Worm (Caenorhabditis elegans) whole organism, L4 larva: ENCODE data around the gene fubl-2.

Source experiments
- D1046.2 ChIP-seq: fragments of 200-800 bp; sonication (Bioruptor generic); IDR thresholded peaks from 2 replicates; pipeline ENCODE4 v1.3.6; 2022; ENCODE audit warnings: missing genetic modification characterization, missing compliant biosample characterization
- F49E8.2 ChIP-seq: sonication (generic microtip); optimal IDR thresholded peaks from 2 replicates; lab custom pipeline; 2016; ENCODE audit warnings: missing compliant biosample characterization, mild to moderate bottlenecking, missing genetic modification characterization, borderline replicate concordance
- T26A8.4 ChIP-seq: fragments of 200-800 bp; sonication (Bioruptor generic); IDR thresholded peaks from 2 replicates; pipeline ENCODE4 v1.3.6; 2022; ENCODE audit warnings: missing genetic modification characterization, missing compliant biosample characterization
- Y105C5A.15 ChIP-seq: fragments of 200-800 bp; sonication (Bioruptor generic); IDR thresholded peaks from 2 replicates; pipeline ENCODE4 v1.3.6; 2022; ENCODE audit warnings: missing genetic modification characterization, missing compliant biosample characterization
- Y5F2A.4 ChIP-seq: fragments of 200-800 bp; sonication (Bioruptor generic); optimal IDR thresholded peaks from 2 replicates; lab custom pipeline; 2018; ENCODE audit warnings: mild to moderate bottlenecking, missing genetic modification characterization, missing compliant biosample characterization
- ZK337.2 ChIP-seq: fragments of 200-800 bp; sonication (Bioruptor generic); IDR thresholded peaks from 2 replicates; pipeline ENCODE4 v1.3.6; 2022; ENCODE audit warnings: missing genetic modification reagents, missing genetic modification characterization, missing compliant biosample characterization
- aha-1 ChIP-seq: fragments of 150-350 bp; peaks from one replicate; lab custom pipeline; 2014; ENCODE audit warnings: missing biosample characterization, missing genetic modification characterization
- arid-1 ChIP-seq: fragments of 200-800 bp; sonication (Bioruptor generic); conservative IDR thresholded peaks from 2 replicates; pipeline ENCODE4 v1.3.6; 2022; ENCODE audit warnings: missing genetic modification reagents, missing genetic modification characterization, missing compliant biosample characterization
- ceh-32 ChIP-seq: sonication (generic microtip); optimal IDR thresholded peaks from 2 replicates; lab custom pipeline; 2016; ENCODE audit warnings: mild to moderate bottlenecking, missing genetic modification characterization, missing compliant biosample characterization; ENCODE audit not compliant: poor library complexity
- ces-1 ChIP-seq: fragments of 150-350 bp; sonication (generic microtip); optimal IDR thresholded peaks from 4 replicates; lab custom pipeline; 2014; ENCODE audit warnings: missing biosample characterization, missing genetic modification reagents, missing genetic modification characterization
- cey-2 ChIP-seq: sonication (generic microtip); optimal IDR thresholded peaks from 3 replicates; lab custom pipeline; 2017; ENCODE audit warnings: missing genetic modification characterization, mild to moderate bottlenecking, missing compliant biosample characterization, antibody characterized with exemption, borderline replicate concordance; ENCODE audit not compliant: insufficient read depth
- ctbp-1 ChIP-seq: fragments of 200-800 bp; sonication (Bioruptor generic); IDR thresholded peaks from 2 replicates; pipeline ENCODE4 v1.3.6; 2022; ENCODE audit warnings: missing genetic modification reagents, missing genetic modification characterization, missing compliant biosample characterization
- dmd-8 ChIP-seq: fragments of 200-800 bp; sonication (Bioruptor generic); IDR thresholded peaks from 2 replicates; pipeline ENCODE4 v1.3.6; 2022; ENCODE audit warnings: missing genetic modification characterization, missing compliant biosample characterization
- dmd-9 ChIP-seq: fragments of 200-800 bp; sonication (Bioruptor generic); IDR thresholded peaks from 2 replicates; pipeline ENCODE4 v1.3.6; 2022; ENCODE audit warnings: missing genetic modification reagents, missing genetic modification characterization, missing compliant biosample characterization
- lim-7 ChIP-seq: fragments of 200-800 bp; sonication (Bioruptor generic); IDR thresholded peaks from 2 replicates; pipeline ENCODE4 v1.3.6; 2022; ENCODE audit warnings: missing genetic modification characterization, missing compliant biosample characterization
- lin-1 ChIP-seq: fragments of 200-800 bp; sonication (Bioruptor generic); IDR thresholded peaks from 2 replicates; pipeline ENCODE4 v1.3.6; 2022; ENCODE audit warnings: missing genetic modification reagents, missing genetic modification characterization, missing compliant biosample characterization
- lin-13 ChIP-seq: fragments of 150-350 bp; optimal IDR thresholded peaks from 2 replicates; lab custom pipeline; 2014; ENCODE audit warnings: missing biosample characterization, missing genetic modification reagents, missing genetic modification characterization
- lin-29 ChIP-seq: fragments of 200-800 bp; sonication (Bioruptor generic); IDR thresholded peaks from 2 replicates; pipeline ENCODE4 v1.3.6; 2022; ENCODE audit warnings: missing genetic modification reagents, missing genetic modification characterization, missing compliant biosample characterization
- madf-5 ChIP-seq, 2 experiments: fragments of 200-800 bp; sonication (Bioruptor generic); IDR thresholded peaks; 2 replicates each; pipeline ENCODE4 v1.3.6; 2022; ENCODE audit warnings: missing compliant biosample characterization in 2 of 2, missing genetic modification characterization in 2 of 2
- madf-9 ChIP-seq: fragments of 200-800 bp; sonication (Bioruptor generic); conservative IDR thresholded peaks from 2 replicates; pipeline ENCODE4 v1.3.6; 2022; ENCODE audit warnings: missing genetic modification reagents, missing genetic modification characterization, missing compliant biosample characterization
- mdl-1 ChIP-seq, 2 experiments: fragments of 150-350 bp in 1 of 2; sonication (generic microtip) in 1 of 2; optimal IDR thresholded peaks; 2 replicates each; lab custom pipeline; 2014 to 2017; ENCODE audit warnings: missing biosample characterization in 2 of 2, missing genetic modification characterization in 2 of 2
- mep-1 ChIP-seq: fragments of 150-350 bp; sonication (generic microtip); optimal IDR thresholded peaks from 3 replicates; lab custom pipeline; 2014; ENCODE audit warnings: missing biosample characterization, missing genetic modification characterization
- nhr-6 ChIP-seq: fragments of 150-350 bp; optimal IDR thresholded peaks from 2 replicates; lab custom pipeline; 2014; ENCODE audit warnings: missing biosample characterization, missing genetic modification characterization
- nhr-76 ChIP-seq: fragments of 150-350 bp; optimal IDR thresholded peaks from 2 replicates; lab custom pipeline; 2014; ENCODE audit warnings: missing biosample characterization, missing genetic modification characterization
- nhr-77 ChIP-seq: fragments of 150-350 bp; optimal IDR thresholded peaks from 2 replicates; lab custom pipeline; 2014; ENCODE audit warnings: missing biosample characterization, missing genetic modification characterization
- pqm-1 ChIP-seq: sonication (generic microtip); optimal IDR thresholded peaks from 2 replicates; lab custom pipeline; 2017; ENCODE audit warnings: missing biosample characterization, missing genetic modification characterization
- set-16 ChIP-seq: fragments of 200-800 bp; sonication (Bioruptor generic); IDR thresholded peaks from 2 replicates; pipeline ENCODE4 v1.3.6; 2022; ENCODE audit warnings: missing genetic modification reagents, missing genetic modification characterization, missing compliant biosample characterization
- snpc-1.2 ChIP-seq: fragments of 200-800 bp; sonication (Bioruptor generic); IDR thresholded peaks from 2 replicates; pipeline ENCODE4 v1.3.6; 2022; ENCODE audit warnings: missing genetic modification reagents, missing genetic modification characterization, missing compliant biosample characterization
- unc-130 ChIP-seq: sonication (generic microtip); optimal IDR thresholded peaks from 2 replicates; lab custom pipeline; 2016; ENCODE audit warnings: missing genetic modification reagents, missing genetic modification characterization, missing compliant biosample characterization
- unc-62 ChIP-seq, 3 experiments: fragments of 150-350 bp in 1 of 3; sonication (generic microtip); optimal IDR thresholded peaks in 2 of 3; peaks in 1 of 3; 1 replicate in 1 of 3; 2 replicates in 2 of 3; lab custom pipeline; 2014 to 2017; ENCODE audit warnings: missing biosample characterization in 3 of 3, missing genetic modification characterization in 3 of 3, missing genetic modification reagents in 3 of 3, missing genotype in 1 of 3
- zfp-2 ChIP-seq: sonication (generic microtip); optimal IDR thresholded peaks from 2 replicates; lab custom pipeline; 2016; ENCODE audit warnings: mild to moderate bottlenecking, missing genetic modification characterization, missing compliant biosample characterization
- zfp-3 ChIP-seq: fragments of 200-800 bp; sonication (Bioruptor generic); conservative IDR thresholded peaks from 2 replicates; pipeline ENCODE4 v1.3.6; 2022; ENCODE audit warnings: missing genetic modification reagents, missing genetic modification characterization, missing compliant biosample characterization
- zip-2 ChIP-seq: fragments of 150-350 bp; optimal IDR thresholded peaks from 2 replicates; lab custom pipeline; 2014; ENCODE audit warnings: missing biosample characterization, missing genetic modification characterization

The fubl-2 gene

ce11 chrIII:7101814-7102477, 14.4 kb upstream of the fubl-2 start:
- TF ChIP-seq nhr-76 (tag; lab: Kevin White, UChicago): no peak
- peak; percentile 25 for TF ChIP-seq F49E8.2 (tag; lab: Kevin White, UChicago)
- peak in 1 of 2 experiments; percentile 35; a peak in 1 of 4 replicates for TF ChIP-seq madf-5 (GFP tag; IDR thresholded peaks at IDR 0.05; lab: Robert Waterston, UW)
- 0 out of 2 replicates have a peak, but pooled peaks have one; percentile 43 for TF ChIP-seq lim-7 (GFP tag; lab: Robert Waterston, UW)
- TF ChIP-seq D1046.2 (GFP tag; lab: Robert Waterston, UW): 0 out of 2 replicates have a peak, but pooled peaks have one; percentile 13
- TF ChIP-seq Y105C5A.15 (GFP tag; lab: Robert Waterston, UW): 0 out of 2 replicates have a peak, but pooled peaks have one; percentile 9
- no peak for TF ChIP-seq zfp-3 (GFP tag; lab: Robert Waterston, UW)
- no peak for TF ChIP-seq dmd-9 (GFP tag; lab: Robert Waterston, UW)
- 0 out of 2 replicates have a peak, but pooled peaks have one; percentile 31 for TF ChIP-seq lin-1
- TF ChIP-seq unc-130: peak; percentile 79
- 0 out of 2 replicates have a peak, but pooled peaks have one; percentile 20 for TF ChIP-seq arid-1
- no peak for TF ChIP-seq lin-29 (GFP tag; lab: Robert Waterston, UW)

ce11 chrIII:7100001-7100400, 12.5 kb upstream of the fubl-2 start, which contains the start of gene ZK418.11:
ZK418.11 (plus strand) TSS chrIII:7100289.
- TF ChIP-seq unc-62 (GFP tag; optimal IDR thresholded peaks at IDR 0.05 in 1 of 2; lab: Kevin White, UChicago) (no peak), unc-62 (tag; optimal IDR thresholded peaks at IDR 0.05; lab: Kevin White, UChicago) (no peak), cey-2 (tag; lab: Kevin White, UChicago) (no peak), pqm-1 (tag; lab: Kevin White, UChicago) (no peak), snpc-1.2 (no peak)

ce11 chrIII:7096481-7096880, 8.9 kb upstream of the fubl-2 start:
- peak; percentile 96 for TF ChIP-seq aha-1
- TF ChIP-seq Y5F2A.4: no peak
- no peak for TF ChIP-seq ceh-32 (tag; lab: Kevin White, UChicago)
- no peak for TF ChIP-seq mdl-1 (tag; optimal IDR thresholded peaks at IDR 0.05; lab: Kevin White, UChicago)
- TF ChIP-seq, all 104 proteins: peak for 1

- TF ChIP-seq ces-1 (GFP tag; lab: Kevin White, UChicago): no peak
- no peak for TF ChIP-seq nhr-77
- no peak for TF ChIP-seq madf-9 (GFP tag; lab: Robert Waterston, UW)
- TF ChIP-seq mdl-1 (tag; optimal IDR thresholded peaks at IDR 0.05; lab: Kevin White, UChicago): no peak
- TF ChIP-seq ZK337.2 (GFP tag; lab: Robert Waterston, UW): no peak
- no peak for TF ChIP-seq zip-2 (tag; lab: Kevin White, UChicago)
- no peak for TF ChIP-seq lin-13 (GFP tag; lab: Kevin White, UChicago)
- TF ChIP-seq set-16 (GFP tag; lab: Robert Waterston, UW): no peak
- no peak for TF ChIP-seq mep-1 (tag; lab: Kevin White, UChicago)
- no peak for TF ChIP-seq zfp-2
- no peak for TF ChIP-seq nhr-6 (tag; lab: Kevin White, UChicago)
- no peak for TF ChIP-seq ctbp-1 (GFP tag; lab: Robert Waterston, UW)
Observed at ce11 chrIII:7095156-7095555, 7.6 kb upstream of the fubl-2 start, which contains the start of gene nhr-9. nhr-9 (plus strand) TSS chrIII:7095462.

ce11 chrIII:7091042-7091441, 3.5 kb upstream of the fubl-2 start, which contains the start of gene ZK418.2:
ZK418.2 (plus strand) TSS chrIII:7091342.
- peak; percentile 57 for TF ChIP-seq aha-1
- no peak for TF ChIP-seq nhr-77
- TF ChIP-seq dmd-8 (GFP tag; lab: Robert Waterston, UW): no peak
- no peak for TF ChIP-seq T26A8.4 (GFP tag; lab: Robert Waterston, UW)
